Fruit fly (Drosophila melanogaster): ENCODE data around the gene CG33700.

Gene CG33700

dm6 chr3L:9499919-9500807, 25.2 kb downstream of the CG33700 start (continued):
- TF ChIP-seq tgo (GFP tag; IDR thresholded peaks at IDR 0.05) (no peak), CG7987 (GFP tag; optimal IDR thresholded peaks at IDR 0.05) (no peak), CG10543 (GFP tag; optimal IDR thresholded peaks at IDR 0.05) (peak; percentile 31), CG4854 (GFP tag; optimal IDR thresholded peaks at IDR 0.05) (no peak), grau (tag; optimal IDR thresholded peaks at IDR 0.05) (no peak), zf30C (GFP tag; optimal IDR thresholded peaks at IDR 0.05) (no peak), exex (tag; optimal IDR thresholded peaks at IDR 0.05) (peak; percentile 58), CG18619 (GFP tag; optimal IDR thresholded peaks at IDR 0.05) (no peak), schlank (tag; optimal IDR thresholded peaks at IDR 0.05) (no peak), pan (optimal IDR thresholded peaks at IDR 0.05) (no peak), pan (GFP tag; optimal IDR thresholded peaks at IDR 0.05 in 1 of 2, IDR thresholded peaks at IDR 0.05 in 1 of 2) (no peak), CG10654 (GFP tag; optimal IDR thresholded peaks at IDR 0.05) (no peak), CkIIα-i1 (GFP tag; IDR thresholded peaks at IDR 0.05) (no peak), sisA (GFP tag; IDR thresholded peaks at IDR 0.05) (no peak), crol (GFP tag; IDR thresholded peaks at IDR 0.05) (no peak), CG12071 (GFP tag; optimal IDR thresholded peaks at IDR 0.05) (no peak), CG14441 (GFP tag; IDR thresholded peaks at IDR 0.05) (no peak), nerfin-2 (GFP tag; IDR thresholded peaks at IDR 0.05; ENCODE audit: partially characterized antibody) (no peak), CG2120 (GFP tag; optimal IDR thresholded peaks at IDR 0.05) (no peak), crc (GFP tag; optimal IDR thresholded peaks at IDR 0.05) (no peak), CG7372 (GFP tag; IDR thresholded peaks at IDR 0.05) (no peak), oc (tag; optimal IDR thresholded peaks at IDR 0.05) (no peak), cwo (GFP tag; optimal IDR thresholded peaks at IDR 0.05) (peak; percentile 43), CG4360 (GFP tag; IDR thresholded peaks at IDR 0.05) (no peak), CG13894 (tag; optimal IDR thresholded peaks at IDR 0.05) (peak; percentile 11), Bteb2 (GFP tag; optimal IDR thresholded peaks at IDR 0.05) (no peak), CG31365 (tag; optimal IDR thresholded peaks at IDR 0.05) (no peak), chinmo (GFP tag; IDR thresholded peaks at IDR 0.05; ENCODE audit: partially characterized antibody) (0 out of 4 replicates have a peak, but pooled peaks have one; percentile 18), CG18011 (GFP tag; optimal IDR thresholded peaks at IDR 0.05) (no peak), Lhr (GFP tag; optimal IDR thresholded peaks at IDR 0.05) (no peak), emc (GFP tag; optimal IDR thresholded peaks at IDR 0.05) (no peak), sens-2 (GFP tag; IDR thresholded peaks at IDR 0.05) (no peak), mirr (GFP tag; optimal IDR thresholded peaks at IDR 0.05) (peak; percentile 69), CG10321 (GFP tag; IDR thresholded peaks at IDR 0.05) (no peak)

- TF ChIP-seq CkIIα-i1 (GFP tag; IDR thresholded peaks at IDR 0.05) = no peak
- TF ChIP-seq C15 (GFP tag; IDR thresholded peaks at IDR 0.05) = no peak
- TF ChIP-seq nmo (GFP tag; optimal IDR thresholded peaks at IDR 0.05) = no peak
- TF ChIP-seq crc (GFP tag; optimal IDR thresholded peaks at IDR 0.05) = no peak
- no peak for TF ChIP-seq tx (GFP tag; optimal IDR thresholded peaks at IDR 0.05)
- no peak for TF ChIP-seq Ssrp (tag; optimal IDR thresholded peaks at IDR 0.05)
- no peak for TF ChIP-seq ssp (GFP tag; IDR thresholded peaks at IDR 0.05)
- TF ChIP-seq Hr51 (GFP tag; optimal IDR thresholded peaks at IDR 0.05) = no peak
- no peak for TF ChIP-seq CG13624 (GFP tag; optimal IDR thresholded peaks at IDR 0.05)
- no peak for TF ChIP-seq sisA (GFP tag; IDR thresholded peaks at IDR 0.05)
- TF ChIP-seq fru (optimal IDR thresholded peaks at IDR 0.05) = no peak
- TF ChIP-seq oc (tag; optimal IDR thresholded peaks at IDR 0.05) = no peak
- no peak for TF ChIP-seq CG9797 (GFP tag; optimal IDR thresholded peaks at IDR 0.05)
Measured at dm6 chr3L:9497981-9498619, 27.2 kb downstream of the CG33700 start.

Data from whole organism, embryonic.